Worm (Caenorhabditis elegans): Measurements from ENCODE around the gene clik-1.

DNA sequence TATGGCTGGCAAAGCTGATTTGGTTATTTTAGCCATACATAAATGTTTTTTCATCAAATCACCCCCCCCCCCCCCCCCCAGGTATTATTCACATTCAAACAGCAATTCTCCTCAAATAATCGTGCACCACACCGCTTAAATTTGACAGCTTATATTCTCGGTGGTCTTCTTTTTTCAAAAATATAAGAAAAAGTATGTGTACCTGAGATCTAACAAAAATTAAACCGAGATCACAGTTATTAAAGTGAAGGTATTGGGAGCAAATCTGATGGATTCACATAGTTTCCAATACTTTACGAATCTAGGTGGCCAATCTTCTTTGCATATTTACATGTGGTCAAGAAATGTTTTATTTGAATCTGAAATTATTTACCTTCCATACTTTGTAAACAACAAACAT is 11.6 kb upstream of the clik-1 start, which contains the start of gene ZC404.15:
- TF ChIP-seq C38D4.7 (GFP tag; optimal IDR thresholded peaks at IDR 0.05) (no peak), unc-86 (tag; optimal IDR thresholded peaks at IDR 0.05) (no peak), ceh-24 (tag; optimal IDR thresholded peaks at IDR 0.05) (no peak), sox-4 (tag; optimal IDR thresholded peaks at IDR 0.05) (no peak)
